Fruit fly (Drosophila melanogaster): ENCODE measurements around the gene CG5177.

Gene CG5177

DNA sequence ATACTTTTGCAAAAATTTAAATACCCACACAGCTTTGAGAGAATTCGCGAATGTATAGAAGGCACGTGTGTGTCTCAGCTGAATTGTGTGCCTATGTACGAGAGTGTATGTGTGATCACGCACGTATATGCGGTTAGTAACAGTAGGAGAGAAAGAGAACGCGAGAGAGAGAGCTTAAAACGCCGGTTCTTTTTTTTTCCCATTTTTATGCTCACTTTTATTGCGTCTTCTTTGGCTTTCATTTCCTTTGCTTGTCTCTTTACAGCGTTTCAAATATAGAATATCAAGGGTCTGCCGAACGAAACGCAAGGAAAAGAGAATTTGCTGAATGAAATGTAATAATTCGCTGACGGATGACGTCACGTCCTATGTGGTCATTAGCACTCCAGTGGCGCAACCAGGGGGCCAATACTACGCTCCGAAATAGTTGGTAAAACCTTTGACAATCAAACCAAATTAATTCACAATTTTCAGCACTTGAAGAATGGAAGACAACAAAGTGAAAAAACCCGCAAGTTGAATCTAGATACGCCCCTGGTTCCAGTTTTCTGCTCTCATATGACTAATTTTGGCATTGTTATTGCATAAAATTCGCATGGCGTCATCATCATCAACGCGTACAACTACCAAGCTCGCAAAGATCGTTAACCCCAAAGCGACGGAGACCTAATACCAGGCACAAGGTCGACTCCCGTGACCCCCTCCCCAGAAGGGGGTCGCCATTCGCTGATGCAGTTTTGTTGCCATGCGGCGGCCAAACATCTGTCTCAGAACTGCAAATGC lies 20.1 kb downstream of the CG5177 start (continued):
- TF ChIP-seq CG2889 (GFP tag; IDR thresholded peaks at IDR 0.05) (peak; percentile 57; the same call in 1 of the 3 replicates), ham (GFP tag; IDR thresholded peaks at IDR 0.05) (peak; percentile 50; the same call in 1 of the 2 replicates), sima (GFP tag; optimal IDR thresholded peaks at IDR 0.05) (no peak), gcm (GFP tag; optimal IDR thresholded peaks at IDR 0.05) (no peak), Xrp1 (GFP tag; IDR thresholded peaks at IDR 0.05) (peak; percentile 22; the same call in 1 of the 2 replicates), bbx (GFP tag; IDR thresholded peaks at IDR 0.05; ENCODE audit: partially characterized antibody) (no peak), trh (GFP tag; optimal IDR thresholded peaks at IDR 0.05) (no peak), CG7271 (tag; optimal IDR thresholded peaks at IDR 0.05) (no peak), CG18011 (GFP tag; optimal IDR thresholded peaks at IDR 0.05) (peak; percentile 66), fru (optimal IDR thresholded peaks at IDR 0.05) (no peak), Six4 (GFP tag; optimal IDR thresholded peaks at IDR 0.05) (no peak), CG9876 (GFP tag; optimal IDR thresholded peaks at IDR 0.05) (peak; percentile 52), CG2199 (GFP tag; IDR thresholded peaks at IDR 0.05) (no peak), pnt (GFP tag; optimal IDR thresholded peaks at IDR 0.05) (peak; percentile 15), grn (GFP tag; optimal IDR thresholded peaks at IDR 0.05) (no peak), CG11723 (GFP tag; optimal IDR thresholded peaks at IDR 0.05) (no peak), CG10274 (GFP tag; optimal IDR thresholded peaks at IDR 0.05) (no peak), lov (optimal IDR thresholded peaks at IDR 0.05) (no peak), lov (GFP tag; IDR thresholded peaks at IDR 0.05) (no peak), MTF-1 (GFP tag; optimal IDR thresholded peaks at IDR 0.05; ENCODE audit: borderline replicate concordance) (peak; percentile 5), CG14050 (GFP tag; IDR thresholded peaks at IDR 0.05) (peak; percentile 21; the same call in 1 of the 3 replicates), schlank (tag; optimal IDR thresholded peaks at IDR 0.05) (peak; percentile 84), dati (GFP tag; IDR thresholded peaks at IDR 0.05) (peak; percentile 33; the same call in 1 of the 2 replicates), CG18619 (GFP tag; optimal IDR thresholded peaks at IDR 0.05) (peak; percentile 51), CG13296 (GFP tag; optimal IDR thresholded peaks at IDR 0.05) (no peak), bab2 (GFP tag; optimal IDR thresholded peaks at IDR 0.05) (peak; percentile 50), NC2α (GFP tag; optimal IDR thresholded peaks at IDR 0.05) (peak; percentile 1), fd96Cb (tag; optimal IDR thresholded peaks at IDR 0.05) (no peak), Dp (GFP tag; optimal IDR thresholded peaks at IDR 0.05) (no peak), Pdp1 (GFP tag; optimal IDR thresholded peaks at IDR 0.05) (peak; percentile 59 to 74), bigmax (GFP tag; optimal IDR thresholded peaks at IDR 0.05) (peak; percentile 79), fd3F (GFP tag; optimal IDR thresholded peaks at IDR 0.05) (peak; percentile 51), CG6765 (GFP tag; optimal IDR thresholded peaks at IDR 0.05) (no peak), h (optimal IDR thresholded peaks at IDR 0.05) (no peak), CG6854 (GFP tag; optimal IDR thresholded peaks at IDR 0.05) (no peak), Med (GFP tag) (peak; percentile 98), CG10267 (tag; optimal IDR thresholded peaks at IDR 0.05) (no peak), Kr (GFP tag; optimal IDR thresholded peaks at IDR 0.05) (no peak), sqz (GFP tag; optimal IDR thresholded peaks at IDR 0.05) (no peak), Scr (GFP tag; IDR thresholded peaks at IDR 0.05; ENCODE audit: partially characterized antibody) (no peak), CG11456 (GFP tag; IDR thresholded peaks at IDR 0.05) (peak; percentile 88), Dfd (GFP tag; optimal IDR thresholded peaks at IDR 0.05) (no peak), CG33557 (GFP tag; optimal IDR thresholded peaks at IDR 0.05) (no peak), al (GFP tag; IDR thresholded peaks at IDR 0.05) (peak; percentile 84), CkIIα-i1 (GFP tag; IDR thresholded peaks at IDR 0.05) (no peak), lab (GFP tag; optimal IDR thresholded peaks at IDR 0.05) (peak; percentile 88), CG11398 (GFP tag; optimal IDR thresholded peaks at IDR 0.05) (no peak), Doc3 (GFP tag; IDR thresholded peaks at IDR 0.05; ENCODE audit: partially characterized antibody) (no peak), CG18599 (GFP tag; optimal IDR thresholded peaks at IDR 0.05) (peak; percentile 87), CG15479 (GFP tag; optimal IDR thresholded peaks at IDR 0.05) (no peak)

Measured in whole organism, embryonic.